Fruit fly (Drosophila melanogaster) whole organism, pupa: ENCODE measurements around the gene NTPase.

Experiments used
- CG12605 ChIP-seq: fragments of 200-800 bp; sonication (Bioruptor generic); IDR thresholded peaks from 2 replicates; pipeline ENCODE4 v1.3.6; 2022; ENCODE audit warnings: missing biosample characterization, missing genetic modification characterization
- CG13204 ChIP-seq: fragments of 200-800 bp; sonication (Bioruptor generic); optimal IDR thresholded peaks from 2 replicates; lab custom pipeline; 2018; ENCODE audit warnings: missing biosample characterization, mild to moderate bottlenecking, missing genetic modification characterization, moderate library complexity
- CG14655 ChIP-seq: fragments of 200-800 bp; sonication (Bioruptor generic); optimal IDR thresholded peaks from 3 replicates; lab custom pipeline; 2017; ENCODE audit warnings: mild to moderate bottlenecking, missing biosample characterization, missing genetic modification reagents, missing genetic modification characterization
- CG32121 ChIP-seq: fragments of 200-800 bp; sonication (Bioruptor generic); IDR thresholded peaks from 2 replicates; pipeline ENCODE4 v1.3.6; 2022; ENCODE audit warnings: missing biosample characterization, missing genetic modification characterization
- CG4496 ChIP-seq: fragments of 200-800 bp; sonication (Bioruptor generic); IDR thresholded peaks from 3 replicates; pipeline ENCODE4 v1.3.6; 2022; ENCODE audit warnings: missing biosample characterization, missing genetic modification characterization
- CG8159 ChIP-seq: fragments of 200-800 bp; sonication (Bioruptor generic); optimal IDR thresholded peaks from 3 replicates; lab custom pipeline; 2018; ENCODE audit warnings: missing biosample characterization, mild to moderate bottlenecking, missing genetic modification characterization, moderate library complexity
- CG8301 ChIP-seq: fragments of 200-800 bp; sonication (Bioruptor generic); optimal IDR thresholded peaks from 2 replicates; lab custom pipeline; 2018; ENCODE audit warnings: missing biosample characterization, mild to moderate bottlenecking, missing genetic modification characterization
- D1 ChIP-seq: fragments of 200-800 bp; sonication (Bioruptor generic); optimal IDR thresholded peaks from 2 replicates; lab custom pipeline; 2018; ENCODE audit warnings: missing biosample characterization, mild to moderate bottlenecking, missing genetic modification characterization, moderate library complexity

dm6 chr2L:2845634-2846033, 40.0 kb downstream of the NTPase start, which contains the start of gene CG18557:
- TF ChIP-seq CG8159 (tag; lab: Kevin White, UChicago), result no peak
- no peak for TF ChIP-seq CG32121
- TF ChIP-seq CG13204 (GFP tag; lab: Kevin White, UChicago), result no peak
- no peak for TF ChIP-seq CG4496
- TF ChIP-seq CG12605 (GFP tag; lab: Robert Waterston, UW), result no peak
- TF ChIP-seq D1, result no peak
- no peak for TF ChIP-seq CG8301
- TF ChIP-seq CG14655 (GFP tag; lab: Kevin White, UChicago), result no peak
